Worm (Caenorhabditis elegans): ENCODE data around the gene K07E3.2.

K07E3.2 gene

DNA sequence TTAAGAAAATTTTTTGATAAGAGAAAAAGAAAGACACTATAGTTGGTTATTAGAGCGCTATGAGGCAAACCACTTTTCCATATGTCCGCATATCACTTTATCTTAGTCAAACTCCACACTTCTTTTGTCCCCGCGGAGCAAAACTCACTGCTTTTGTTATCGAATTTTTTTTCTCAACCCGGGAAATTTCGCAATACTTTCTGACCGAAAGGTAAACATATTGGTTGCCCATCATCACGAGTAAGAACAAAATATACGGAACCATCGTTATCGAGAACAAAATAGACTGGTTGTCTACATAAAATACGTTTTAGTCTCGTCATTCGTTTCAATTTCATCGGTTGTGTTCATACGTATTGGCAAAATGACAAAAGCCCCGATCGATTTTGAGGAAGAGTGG, 34.8 kb upstream of the K07E3.2 start, which contains the start of gene C18A11.1 (continued):
- peak in 1 of 2 experiments; percentile 25 for TF ChIP-seq mdl-1 (tag; optimal IDR thresholded peaks at IDR 0.05)
- no peak for TF ChIP-seq ces-1 (GFP tag; optimal IDR thresholded peaks at IDR 0.05)
- TF ChIP-seq ceh-82 (tag; optimal IDR thresholded peaks at IDR 0.05) = no peak
- no peak for TF ChIP-seq tlp-1 (tag; optimal IDR thresholded peaks at IDR 0.05)
- no peak for TF ChIP-seq mep-1 (tag; optimal IDR thresholded peaks at IDR 0.05)
- no peak for TF ChIP-seq snu-23 (GFP tag; optimal IDR thresholded peaks at IDR 0.05)
- TF ChIP-seq C16A3.4 (tag; optimal IDR thresholded peaks at IDR 0.05) = no peak
- no peak for TF ChIP-seq nhr-85 (tag)
- TF ChIP-seq nhr-90 (tag; optimal IDR thresholded peaks at IDR 0.05; ENCODE audit: poor library complexity) = peak; percentile 26
- no peak for TF ChIP-seq Y116A8C.19 (tag; optimal IDR thresholded peaks at IDR 0.05; ENCODE audit: borderline replicate concordance)
- no peak for TF ChIP-seq ceh-90 (tag; optimal IDR thresholded peaks at IDR 0.05)
- TF ChIP-seq pax-3 (tag; optimal IDR thresholded peaks at IDR 0.05) = no peak
- TF ChIP-seq unc-130 (tag; optimal IDR thresholded peaks at IDR 0.05) = no peak
- TF ChIP-seq blmp-1 (tag; optimal IDR thresholded peaks at IDR 0.05) = no peak
- TF ChIP-seq C04F5.9 (tag; optimal IDR thresholded peaks at IDR 0.05) = no peak
- TF ChIP-seq snpc-4 (tag; optimal IDR thresholded peaks at IDR 0.05) = no peak
- TF ChIP-seq unc-30 (tag; optimal IDR thresholded peaks at IDR 0.05) = no peak
- no peak for TF ChIP-seq nhr-237 (tag; optimal IDR thresholded peaks at IDR 0.05)
- TF ChIP-seq fkh-4 (tag; optimal IDR thresholded peaks at IDR 0.05; ENCODE audit: borderline replicate concordance) = no peak
- no peak for TF ChIP-seq unc-98 (GFP tag; IDR thresholded peaks at IDR 0.05)
- no peak for TF ChIP-seq aly-2 (tag; optimal IDR thresholded peaks at IDR 0.05)
- TF ChIP-seq nhr-12 (tag; optimal IDR thresholded peaks at IDR 0.05) = no peak
- TF ChIP-seq alr-1 (tag; optimal IDR thresholded peaks at IDR 0.05; ENCODE audit: borderline replicate concordance) = no peak
- no peak for TF ChIP-seq elt-3 (tag; optimal IDR thresholded peaks at IDR 0.05)
- TF ChIP-seq ceh-8 (GFP tag; optimal IDR thresholded peaks at IDR 0.05) = no peak
- TF ChIP-seq rnt-1 (tag; optimal IDR thresholded peaks at IDR 0.05) = no peak
- TF ChIP-seq F16B12.6 (tag; optimal IDR thresholded peaks at IDR 0.05) = no peak
- no peak for TF ChIP-seq sup-37 (GFP tag; optimal IDR thresholded peaks at IDR 0.05)
- TF ChIP-seq lin-35 (GFP tag; optimal IDR thresholded peaks at IDR 0.05) = peak in 1 of 2 experiments; percentile 47
- no peak for TF ChIP-seq fkh-8 (tag; optimal IDR thresholded peaks at IDR 0.05)
- TF ChIP-seq lin-39 (tag; optimal IDR thresholded peaks at IDR 0.05) = no peak
- TF ChIP-seq tbx-2 (tag; optimal IDR thresholded peaks at IDR 0.05) = no peak
- no peak for TF ChIP-seq efl-1 (optimal IDR thresholded peaks at IDR 0.05)
- peak in 1 of 2 experiments; percentile 92 for TF ChIP-seq efl-1 (GFP tag; optimal IDR thresholded peaks at IDR 0.05 in 1 of 2)
- TF ChIP-seq nhr-77 (tag; optimal IDR thresholded peaks at IDR 0.05) = no peak
- no peak for TF ChIP-seq lin-15B (tag; optimal IDR thresholded peaks at IDR 0.05)
- peak in 2 of 3 experiments; percentile 6 to 33 for TF ChIP-seq dpl-1 (GFP tag; optimal IDR thresholded peaks at IDR 0.05)
- no peak for TF ChIP-seq nhr-47 (tag; optimal IDR thresholded peaks at IDR 0.05)
- peak; percentile 23 for TF ChIP-seq lin-14 (GFP tag; optimal IDR thresholded peaks at IDR 0.05)
- TF ChIP-seq ceh-88 (GFP tag; IDR thresholded peaks at IDR 0.05) = no peak
- no peak for TF ChIP-seq ztf-4 (tag; optimal IDR thresholded peaks at IDR 0.05)
- TF ChIP-seq pag-3 (tag; optimal IDR thresholded peaks at IDR 0.05; ENCODE audit: borderline replicate concordance, insufficient read depth) = no peak
- no peak for TF ChIP-seq nhr-76 (tag; optimal IDR thresholded peaks at IDR 0.05)
- TF ChIP-seq hlh-17 (GFP tag; optimal IDR thresholded peaks at IDR 0.05; ENCODE audit: borderline replicate concordance) = no peak
- TF ChIP-seq swsn-7 (tag; optimal IDR thresholded peaks at IDR 0.05) = no peak
- no peak for TF ChIP-seq hpl-2 (GFP tag; optimal IDR thresholded peaks at IDR 0.05)
- no peak for TF ChIP-seq nhr-28 (tag; optimal IDR thresholded peaks at IDR 0.05)
- no peak for TF ChIP-seq isw-1 (GFP tag; IDR thresholded peaks at IDR 0.05)
- no peak for TF ChIP-seq zag-1 (tag; optimal IDR thresholded peaks at IDR 0.05)
- TF ChIP-seq ets-5 (GFP tag; IDR thresholded peaks at IDR 0.05) = no peak
- TF ChIP-seq nhr-20 (tag; optimal IDR thresholded peaks at IDR 0.05) = peak; percentile 61

Measured in whole organism, L1 larva.